Worm (Caenorhabditis elegans) whole organism, midembryonic: Measurements from ENCODE around the gene cnnm-5.

Experiments used
- flt-1 ChIP-seq: fragments of 200-800 bp; sonication (Bioruptor generic); IDR thresholded peaks from 2 replicates; pipeline ENCODE4 v1.3.6; 2022; ENCODE audit warnings: missing genetic modification characterization, missing compliant biosample characterization
- klf-2 ChIP-seq: fragments of 200-800 bp; sonication (Bioruptor generic); conservative IDR thresholded peaks from 2 replicates; pipeline ENCODE4 v1.3.6; 2022; ENCODE audit warnings: missing genetic modification reagents, missing genetic modification characterization, missing compliant biosample characterization
- med-1 ChIP-seq: sonication (generic microtip); optimal IDR thresholded peaks from 2 replicates; lab custom pipeline; 2017; ENCODE audit warnings: missing genetic modification characterization, mild to moderate bottlenecking, missing compliant biosample characterization, antibody characterized with exemption, missing genetic modification reagents; ENCODE audit not compliant: insufficient read depth
- ref-1 ChIP-seq: fragments of 200-800 bp; sonication (Bioruptor generic); conservative IDR thresholded peaks from 2 replicates; pipeline ENCODE4 v1.3.6; 2022; ENCODE audit warnings: missing genetic modification reagents, missing genetic modification characterization, missing compliant biosample characterization
- tab-1 ChIP-seq: fragments of 200-800 bp; sonication (Bioruptor generic); IDR thresholded peaks from 2 replicates; pipeline ENCODE4 v1.3.6; 2022; ENCODE audit warnings: missing genetic modification characterization, missing compliant biosample characterization
- ztf-23 ChIP-seq: fragments of 200-800 bp; sonication (Bioruptor generic); IDR thresholded peaks from 2 replicates; pipeline ENCODE4 v1.3.6; 2022; ENCODE audit warnings: missing genetic modification reagents, missing genetic modification characterization, missing compliant biosample characterization
- ztf-29 ChIP-seq: fragments of 200-800 bp; sonication (Bioruptor generic); IDR thresholded peaks from 2 replicates; pipeline ENCODE4 v1.3.6; 2022; ENCODE audit warnings: missing genetic modification reagents, missing genetic modification characterization, missing compliant biosample characterization

ce11 chrIII:3873424-3873823 is 44.4 kb upstream of the cnnm-5 start:
- TF ChIP-seq klf-2 (GFP tag; lab: Robert Waterston, UW) = no peak
- no peak for TF ChIP-seq ztf-23 (GFP tag; lab: Robert Waterston, UW)
- no peak for TF ChIP-seq med-1 (GFP tag; lab: Kevin White, UChicago)
- no peak for TF ChIP-seq ref-1 (GFP tag; lab: Robert Waterston, UW)
- no peak for TF ChIP-seq ztf-29 (GFP tag; lab: Robert Waterston, UW)
- no peak for TF ChIP-seq flt-1 (GFP tag; lab: Robert Waterston, UW)
- no peak for TF ChIP-seq tab-1 (GFP tag; lab: Robert Waterston, UW)
